Fruit fly (Drosophila melanogaster) whole organism, embryonic: ENCODE measurements around the gene Cyp313a4.

Experiments used
- Atf-2 ChIP-seq: fragments of 200-800 bp; sonication (Bioruptor generic); optimal IDR thresholded peaks from 2 replicates; lab custom pipeline; 2016; ENCODE audit warnings: missing biosample characterization, missing genetic modification characterization
- B-H1 ChIP-seq: fragments of 200-800 bp; sonication (Bioruptor generic); IDR thresholded peaks from 3 replicates; pipeline ENCODE4 v1.3.6; 2022; ENCODE audit warnings: missing biosample characterization, missing genetic modification characterization
- BEAF-32 ChIP-seq: fragments of 200-800 bp; sonication (Bioruptor generic); optimal IDR thresholded peaks from 3 replicates; lab custom pipeline; 2017; ENCODE audit warnings: missing biosample characterization, missing genetic modification characterization, mild to moderate bottlenecking, moderate library complexity, missing genetic modification reagents
- C15 ChIP-seq: fragments of 200-800 bp; sonication (Bioruptor generic); IDR thresholded peaks from 3 replicates; pipeline ENCODE4 v1.3.6; 2022; ENCODE audit warnings: missing biosample characterization, missing genetic modification characterization
- CG10366 ChIP-seq: fragments of 200-800 bp; sonication (Bioruptor generic); IDR thresholded peaks from 2 replicates; pipeline ENCODE4 v1.3.6; 2022; ENCODE audit warnings: missing biosample characterization, missing genetic modification characterization
- CG11085 ChIP-seq: fragments of 200-800 bp; sonication (Bioruptor generic); IDR thresholded peaks from 2 replicates; pipeline ENCODE4 v1.3.6; 2022; ENCODE audit warnings: missing biosample characterization, missing genetic modification characterization
- CG11247 ChIP-seq: fragments of 200-800 bp; sonication (Bioruptor generic); IDR thresholded peaks from 2 replicates; pipeline ENCODE4 v1.3.6; 2022; ENCODE audit warnings: missing biosample characterization, missing genetic modification characterization
- CG13624 ChIP-seq: fragments of 200-800 bp; sonication (Bioruptor generic); optimal IDR thresholded peaks from 2 replicates; lab custom pipeline; 2016; ENCODE audit warnings: missing biosample characterization, missing genetic modification characterization
- CG14050 ChIP-seq: fragments of 200-800 bp; sonication (Bioruptor generic); IDR thresholded peaks from 3 replicates; pipeline ENCODE4 v1.3.6; 2022; ENCODE audit warnings: missing biosample characterization, missing genetic modification characterization
- CG14965 ChIP-seq: fragments of 200-800 bp; sonication (Bioruptor generic); optimal IDR thresholded peaks from 2 replicates; lab custom pipeline; 2016; ENCODE audit warnings: missing biosample characterization, missing genetic modification characterization, borderline replicate concordance
- CG15073 ChIP-seq: fragments of 200-800 bp; sonication (Bioruptor generic); optimal IDR thresholded peaks from 2 replicates; lab custom pipeline; 2016; ENCODE audit warnings: missing biosample characterization, missing genetic modification characterization
- CG16813 ChIP-seq: fragments of 200-800 bp; sonication (Bioruptor generic); IDR thresholded peaks from 3 replicates; pipeline ENCODE4 v1.3.6; 2022; ENCODE audit warnings: missing biosample characterization, missing genetic modification characterization; ENCODE audit not compliant: partially characterized antibody
- CG17328 ChIP-seq: fragments of 200-800 bp; sonication (Bioruptor generic); IDR thresholded peaks from 2 replicates; pipeline ENCODE4 v1.3.6; 2022; ENCODE audit warnings: missing biosample characterization, missing genetic modification characterization
- CG1832 ChIP-seq: fragments of 200-800 bp; sonication (Bioruptor generic); optimal IDR thresholded peaks from 2 replicates; lab custom pipeline; 2017; ENCODE audit warnings: missing biosample characterization, mild to moderate bottlenecking, missing genetic modification characterization, inconsistent platforms
- CG30403 ChIP-seq: fragments of 200-800 bp; sonication (Bioruptor generic); optimal IDR thresholded peaks from 3 replicates; lab custom pipeline; 2016; ENCODE audit warnings: missing biosample characterization, missing genetic modification characterization
- CG3065 ChIP-seq: fragments of 200-800 bp; sonication (Bioruptor generic); optimal IDR thresholded peaks from 2 replicates; lab custom pipeline; 2016; ENCODE audit warnings: missing biosample characterization, missing genetic modification characterization
- CG34422 ChIP-seq: fragments of 200-800 bp; sonication (Bioruptor generic); IDR thresholded peaks from 3 replicates; pipeline ENCODE4 v1.3.6; 2022; ENCODE audit warnings: missing biosample characterization, missing genetic modification characterization
- CG4404 ChIP-seq: fragments of 200-800 bp; sonication (Bioruptor generic); IDR thresholded peaks from 2 replicates; pipeline ENCODE4 v1.3.6; 2022; ENCODE audit warnings: missing biosample characterization, missing genetic modification characterization
- CG4424 ChIP-seq: fragments of 200-800 bp; sonication (Bioruptor generic); optimal IDR thresholded peaks from 3 replicates; lab custom pipeline; 2016; ENCODE audit warnings: missing biosample characterization, missing genetic modification characterization
- CG6175 ChIP-seq: fragments of 200-800 bp; sonication (Bioruptor generic); IDR thresholded peaks from 3 replicates; pipeline ENCODE4 v1.3.6; 2022; ENCODE audit warnings: missing biosample characterization, missing genetic modification characterization
- CG6765 ChIP-seq: fragments of 200-800 bp; sonication (Bioruptor generic); optimal IDR thresholded peaks from 3 replicates; lab custom pipeline; 2017; ENCODE audit warnings: missing biosample characterization, mild to moderate bottlenecking, missing genetic modification characterization
- CG7556 ChIP-seq: fragments of 200-800 bp; sonication (Bioruptor generic); optimal IDR thresholded peaks from 2 replicates; lab custom pipeline; 2017; ENCODE audit warnings: missing biosample characterization, mild to moderate bottlenecking, missing genetic modification characterization
- Ets97D ChIP-seq: fragments of 200-800 bp; sonication (Bioruptor generic); optimal IDR thresholded peaks from 3 replicates; lab custom pipeline; 2016; ENCODE audit warnings: missing biosample characterization, missing genetic modification characterization
- Fer2 ChIP-seq: fragments of 200-800 bp; sonication (Bioruptor generic); optimal IDR thresholded peaks from 2 replicates; lab custom pipeline; 2018; ENCODE audit warnings: missing biosample characterization, mild to moderate bottlenecking, missing genetic modification characterization, moderate library complexity
- Hmr ChIP-seq: fragments of 200-800 bp; sonication (Bioruptor generic); optimal IDR thresholded peaks from 3 replicates; lab custom pipeline; 2017; ENCODE audit warnings: mild to moderate bottlenecking, missing biosample characterization, missing genetic modification reagents, missing genetic modification characterization
- Hr78 ChIP-seq, 2 experiments: fragments of 200-800 bp in 1 of 2; fragments of >200 bp in 1 of 2; sonication (Bioruptor generic) in 1 of 2; optimal IDR thresholded peaks; 2 replicates each; lab custom pipeline; 2017 to 2019; ENCODE audit warnings: missing biosample characterization in 2 of 2, missing genetic modification characterization in 2 of 2, mild to moderate bottlenecking in 1 of 2, moderate library complexity in 1 of 2
- NC2β ChIP-seq: fragments of 200-800 bp; sonication (Bioruptor generic); optimal IDR thresholded peaks from 2 replicates; lab custom pipeline; 2016; ENCODE audit warnings: missing biosample characterization, missing genetic modification characterization
- Rx ChIP-seq: fragments of 200-800 bp; sonication (Bioruptor generic); IDR thresholded peaks from 2 replicates; pipeline ENCODE4 v1.3.6; 2022; ENCODE audit warnings: missing biosample characterization, missing genetic modification characterization
- Stat92E ChIP-seq, 3 experiments: fragments of >200 bp in 2 of 3; fragments of 200-800 bp in 1 of 3; sonication (Bioruptor generic) in 1 of 3; optimal IDR thresholded peaks; 2 replicates each; lab custom pipeline; 2017 to 2019; ENCODE audit warnings: missing biosample characterization in 3 of 3, missing genetic modification characterization in 3 of 3, mild to moderate bottlenecking in 1 of 3, moderate library complexity in 1 of 3
- amos ChIP-seq: fragments of 200-800 bp; sonication (Bioruptor generic); IDR thresholded peaks from 2 replicates; pipeline ENCODE4 v1.3.6; 2022; ENCODE audit warnings: missing biosample characterization, missing genetic modification characterization; ENCODE audit not compliant: partially characterized antibody
- ato ChIP-seq: fragments of 200-800 bp; sonication (Bioruptor generic); IDR thresholded peaks from 2 replicates; pipeline ENCODE4 v1.3.6; 2022; ENCODE audit warnings: missing biosample characterization, missing genetic modification characterization; ENCODE audit not compliant: partially characterized antibody
- az2 ChIP-seq: fragments of 200-800 bp; sonication (Bioruptor generic); optimal IDR thresholded peaks from 3 replicates; lab custom pipeline; 2016; ENCODE audit warnings: missing biosample characterization, missing genetic modification characterization
- corto ChIP-seq: fragments of 200-800 bp; sonication (Bioruptor generic); optimal IDR thresholded peaks from 2 replicates; lab custom pipeline; 2016; ENCODE audit warnings: missing biosample characterization, mild to moderate bottlenecking, missing genetic modification characterization, moderate library complexity
- danr ChIP-seq: fragments of 200-800 bp; sonication (Bioruptor generic); IDR thresholded peaks from 2 replicates; pipeline ENCODE4 v1.3.6; 2022; ENCODE audit warnings: missing biosample characterization, missing genetic modification characterization
- disco-r ChIP-seq: fragments of 200-800 bp; sonication (Bioruptor generic); optimal IDR thresholded peaks from 2 replicates; lab custom pipeline; 2016; ENCODE audit warnings: missing biosample characterization, missing genetic modification characterization
- dmrt99B ChIP-seq: fragments of 200-800 bp; sonication (Bioruptor generic); optimal IDR thresholded peaks from 2 replicates; lab custom pipeline; 2018; ENCODE audit warnings: missing biosample characterization, mild to moderate bottlenecking, missing genetic modification characterization, moderate library complexity
- ewg ChIP-seq: fragments of 200-800 bp; sonication (Bioruptor generic); optimal IDR thresholded peaks from 3 replicates; lab custom pipeline; 2017; ENCODE audit warnings: mild to moderate bottlenecking, missing biosample characterization, missing genetic modification reagents, missing genetic modification characterization
- fu2 ChIP-seq: fragments of 200-800 bp; sonication (Bioruptor generic); optimal IDR thresholded peaks from 2 replicates; lab custom pipeline; 2016; ENCODE audit warnings: missing biosample characterization, missing genetic modification characterization
- grau ChIP-seq: fragments of 200-800 bp; optimal IDR thresholded peaks from 3 replicates; lab custom pipeline; 2019; ENCODE audit warnings: missing biosample characterization, mild to moderate bottlenecking, missing genetic modification characterization, moderate library complexity
- gsb-n ChIP-seq: fragments of 200-800 bp; sonication (Bioruptor generic); optimal IDR thresholded peaks from 3 replicates; lab custom pipeline; 2018; ENCODE audit warnings: missing biosample characterization, mild to moderate bottlenecking, missing genetic modification characterization
- her ChIP-seq: fragments of 200-800 bp; sonication (Bioruptor generic); optimal IDR thresholded peaks from 2 replicates; lab custom pipeline; 2016; ENCODE audit warnings: missing biosample characterization, missing genetic modification characterization
- hkb ChIP-seq, 2 experiments: fragments of 200-800 bp in 1 of 2; fragments of >200 bp in 1 of 2; sonication (Bioruptor generic) in 1 of 2; IDR thresholded peaks in 1 of 2; optimal IDR thresholded peaks in 1 of 2; 2 replicates each; pipeline versions ENCODE4 v1.3.6 to Lab custom; 2017 to 2022; ENCODE audit warnings: missing biosample characterization in 1 of 2, missing genetic modification characterization in 1 of 2
- mam ChIP-seq: fragments of 200-800 bp; sonication (Bioruptor generic); optimal IDR thresholded peaks from 3 replicates; lab custom pipeline; 2016; ENCODE audit warnings: missing biosample characterization, missing genetic modification characterization
- nom ChIP-seq: fragments of 200-800 bp; sonication (Bioruptor generic); optimal IDR thresholded peaks from 2 replicates; lab custom pipeline; 2017; ENCODE audit warnings: missing biosample characterization, missing genetic modification characterization, mild to moderate bottlenecking, moderate library complexity, missing genetic modification reagents
- ranshi ChIP-seq: fragments of 200-800 bp; sonication (Bioruptor generic); IDR thresholded peaks from 2 replicates; pipeline ENCODE4 v1.3.6; 2022; ENCODE audit warnings: missing biosample characterization, missing genetic modification characterization
- sens-2 ChIP-seq: fragments of 200-800 bp; sonication (Bioruptor generic); IDR thresholded peaks from 2 replicates; pipeline ENCODE4 v1.3.6; 2022; ENCODE audit warnings: missing biosample characterization, missing genetic modification characterization
- sim ChIP-seq: fragments of 200-800 bp; sonication (Bioruptor generic); IDR thresholded peaks from 2 replicates; pipeline ENCODE4 v1.3.6; 2022; ENCODE audit warnings: missing biosample characterization, missing genetic modification characterization
- tap ChIP-seq: fragments of 200-800 bp; optimal IDR thresholded peaks from 3 replicates; lab custom pipeline; 2019; ENCODE audit warnings: missing biosample characterization, mild to moderate bottlenecking, missing genetic modification characterization, moderate library complexity
- unc-4 ChIP-seq: fragments of 200-800 bp; sonication (Bioruptor generic); IDR thresholded peaks from 2 replicates; pipeline ENCODE4 v1.3.6; 2022; ENCODE audit warnings: missing biosample characterization, missing genetic modification characterization; ENCODE audit not compliant: partially characterized antibody
- vvl ChIP-seq: fragments of 200-800 bp; sonication (Bioruptor generic); IDR thresholded peaks from 2 replicates; pipeline ENCODE4 v1.3.6; 2022; ENCODE audit warnings: missing biosample characterization, missing genetic modification characterization

The Cyp313a4 gene

DNA sequence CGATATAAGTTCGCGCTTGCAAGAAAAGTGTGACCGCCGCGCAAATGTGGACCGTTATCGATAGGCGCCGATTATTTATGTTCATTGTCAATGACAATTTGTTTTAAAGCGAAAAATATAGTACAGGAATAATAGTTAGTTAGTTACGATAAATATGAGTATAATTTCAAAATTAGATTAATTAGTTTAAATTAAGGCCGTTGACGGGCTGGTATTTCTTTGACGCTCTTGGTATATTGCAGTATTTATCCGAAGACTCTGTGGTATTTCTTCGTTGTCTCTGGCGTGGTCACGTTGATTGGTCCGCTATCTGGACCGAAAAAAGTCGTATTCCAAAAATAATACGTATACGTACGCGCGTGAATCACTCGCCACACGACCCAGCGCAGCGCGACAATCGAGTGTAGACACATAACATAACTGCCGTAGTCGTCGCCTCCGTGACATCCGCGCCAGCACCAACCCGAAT, 16.4 kb upstream of the Cyp313a4 start (continued):
- TF ChIP-seq corto = no peak
- no peak for TF ChIP-seq CG3065 (GFP tag; lab: Kevin White, UChicago)
- no peak for TF ChIP-seq CG7556 (GFP tag; lab: Kevin White, UChicago)
- no peak for TF ChIP-seq gsb-n (tag; lab: Kevin White, UChicago)
- peak; percentile 53 for TF ChIP-seq amos (GFP tag; lab: Robert Waterston, UW)
- TF ChIP-seq fu2 (GFP tag; lab: Kevin White, UChicago) = no peak
- TF ChIP-seq ato (GFP tag; lab: Robert Waterston, UW) = no peak
- no peak for TF ChIP-seq CG15073 (GFP tag; lab: Kevin White, UChicago)
- TF ChIP-seq CG16813 (GFP tag; lab: Robert Waterston, UW) = peak; percentile 68
- TF ChIP-seq disco-r (GFP tag; lab: Kevin White, UChicago) = no peak
- no peak for TF ChIP-seq danr
- TF ChIP-seq NC2β (GFP tag; lab: Kevin White, UChicago) = no peak
- TF ChIP-seq Hr78 (GFP tag; optimal IDR thresholded peaks at IDR 0.05; lab: Kevin White, UChicago) = peak in 1 of 2 experiments; percentile 25
- no peak for TF ChIP-seq Fer2 (tag; lab: Kevin White, UChicago)
- no peak for TF ChIP-seq az2
- no peak for TF ChIP-seq mam (GFP tag; lab: Kevin White, UChicago)
- no peak for TF ChIP-seq CG11247 (GFP tag; lab: Robert Waterston, UW)
- TF ChIP-seq nom (GFP tag; lab: Kevin White, UChicago) = peak; percentile 40
- TF ChIP-seq B-H1 (GFP tag; lab: Robert Waterston, UW) = no peak
- TF ChIP-seq Rx (GFP tag; lab: Robert Waterston, UW) = no peak
- no peak; the same call in 1 of the 2 replicates for TF ChIP-seq ranshi
- TF ChIP-seq CG6765 = no peak
- TF ChIP-seq vvl (GFP tag; lab: Robert Waterston, UW) = no peak
- peak; percentile 70 for TF ChIP-seq unc-4 (GFP tag; lab: Robert Waterston, UW)
- no peak for TF ChIP-seq Atf-2 (GFP tag; lab: Kevin White, UChicago)
- no peak for TF ChIP-seq C15 (GFP tag; lab: Robert Waterston, UW)
- TF ChIP-seq Hmr (GFP tag; lab: Kevin White, UChicago) = peak; percentile 6
- no peak for TF ChIP-seq CG10366 (GFP tag; lab: Robert Waterston, UW)
- TF ChIP-seq CG6175 (GFP tag; lab: Robert Waterston, UW) = no peak
- no peak for TF ChIP-seq CG4424
- no peak for TF ChIP-seq CG30403 (GFP tag; lab: Kevin White, UChicago)
- TF ChIP-seq CG14965 (GFP tag; lab: Kevin White, UChicago) = no peak
- peak in 1 of 3 experiments; percentile 51 for TF ChIP-seq Stat92E (GFP tag; optimal IDR thresholded peaks at IDR 0.05; lab: Kevin White, UChicago)
- TF ChIP-seq hkb (optimal IDR thresholded peaks at IDR 0.05; lab: Kevin White, UChicago) = peak; percentile 21
- TF ChIP-seq hkb (GFP tag; IDR thresholded peaks at IDR 0.05; lab: Robert Waterston, UW) = no peak; the same call in 1 of the 2 replicates
- no peak for TF ChIP-seq tap (tag; lab: Kevin White, UChicago)
- no peak for TF ChIP-seq her (GFP tag; lab: Kevin White, UChicago)
- TF ChIP-seq BEAF-32 (GFP tag; lab: Kevin White, UChicago) = peak; percentile 78
- TF ChIP-seq ewg (GFP tag; lab: Kevin White, UChicago) = no peak
- TF ChIP-seq grau = peak; percentile 21
- no peak for TF ChIP-seq CG13624 (GFP tag; lab: Kevin White, UChicago)
- TF ChIP-seq CG17328 = no peak
- TF ChIP-seq dmrt99B = no peak
- TF ChIP-seq CG4404 (GFP tag; lab: Robert Waterston, UW) = no peak
- no peak for TF ChIP-seq sens-2
- no peak for TF ChIP-seq sim (GFP tag; lab: Robert Waterston, UW)
- TF ChIP-seq Ets97D (GFP tag; lab: Kevin White, UChicago) = peak; percentile 63
- TF ChIP-seq CG11085 (GFP tag; lab: Robert Waterston, UW) = no peak
- no peak for TF ChIP-seq CG14050 (GFP tag; lab: Robert Waterston, UW)
- no peak for TF ChIP-seq CG1832 (GFP tag; lab: Kevin White, UChicago)
- no peak for TF ChIP-seq CG34422 (GFP tag; lab: Robert Waterston, UW)
